Fruit fly (Drosophila melanogaster) whole organism, wandering third instar larva: ENCODE data around the gene Rab18.
A peak's percentile ranks its signal among the peaks of the same experiment; 100 is the strongest.

Experiments
- CG32264 ChIP-seq: fragments of 200-800 bp; sonication (Bioruptor generic); optimal IDR thresholded peaks from 2 replicates; lab custom pipeline; 2016; ENCODE audit warnings: missing biosample characterization, missing genetic modification characterization
- CG9705 ChIP-seq: fragments of 200-800 bp; sonication (Bioruptor generic); optimal IDR thresholded peaks from 2 replicates; lab custom pipeline; 2018; ENCODE audit warnings: missing biosample characterization, mild to moderate bottlenecking, missing genetic modification characterization
- CrebA ChIP-seq: fragments of 200-800 bp; sonication (Bioruptor generic); optimal IDR thresholded peaks from 2 replicates; lab custom pipeline; 2016; ENCODE audit warnings: missing biosample characterization, mild to moderate bottlenecking, missing genetic modification characterization, borderline replicate concordance
- Dif ChIP-seq: fragments of 200-275, 200-300 bp; sonication (Bioruptor generic); optimal IDR thresholded peaks from 2 replicates; lab custom pipeline; 2018; ENCODE audit warnings: missing biosample characterization, missing genetic modification characterization; ENCODE audit not compliant: partially characterized antibody
- GATAd ChIP-seq: sonication (Bioruptor generic); optimal IDR thresholded peaks from 2 replicates; lab custom pipeline; 2016; ENCODE audit warnings: missing biosample characterization, missing genetic modification characterization
- HLH106 ChIP-seq: fragments of 200-800 bp; optimal IDR thresholded peaks from 3 replicates; lab custom pipeline; 2019; ENCODE audit warnings: missing biosample characterization, mild to moderate bottlenecking, missing genetic modification characterization, moderate library complexity
- Hnf4 ChIP-seq: fragments of 200-800 bp; sonication (Bioruptor generic); optimal IDR thresholded peaks from 2 replicates; lab custom pipeline; 2016; ENCODE audit warnings: missing biosample characterization, mild to moderate bottlenecking, missing genetic modification characterization
- Hr78 ChIP-seq: fragments of >200 bp; optimal IDR thresholded peaks from 2 replicates; lab custom pipeline; 2017; ENCODE audit warnings: missing biosample characterization, missing genetic modification characterization
- Hr83 ChIP-seq: fragments of 200-300 bp; sonication (Bioruptor generic); optimal IDR thresholded peaks from 2 replicates; lab custom pipeline; 2016; ENCODE audit warnings: missing biosample characterization, mild to moderate bottlenecking, missing genetic modification characterization, moderate library complexity; ENCODE audit not compliant: poor library complexity, severe bottlenecking
- Jra ChIP-seq: sonication (Bioruptor generic); optimal IDR thresholded peaks from 2 replicates; lab custom pipeline; 2016; ENCODE audit warnings: missing biosample characterization, missing genetic modification characterization
- Mio ChIP-seq: sonication (Bioruptor generic); optimal IDR thresholded peaks from 2 replicates; lab custom pipeline; 2016; ENCODE audit warnings: missing biosample characterization, missing genetic modification characterization
- Myc ChIP-seq: fragments of >200 bp; optimal IDR thresholded peaks from 2 replicates; lab custom pipeline; 2017
- OdsH ChIP-seq: fragments of 200-800 bp; sonication (Bioruptor generic); optimal IDR thresholded peaks from 2 replicates; lab custom pipeline; 2016; ENCODE audit warnings: missing biosample characterization, mild to moderate bottlenecking, missing genetic modification characterization
- Sp1 ChIP-seq: fragments of 200-800 bp; sonication (Bioruptor generic); optimal IDR thresholded peaks from 3 replicates; lab custom pipeline; 2019; ENCODE audit warnings: missing biosample characterization, mild to moderate bottlenecking, missing genetic modification characterization, moderate library complexity
- Vsx2 ChIP-seq: fragments of 200-300, 225-300 bp; sonication (Bioruptor generic); optimal IDR thresholded peaks from 2 replicates; lab custom pipeline; 2018; ENCODE audit warnings: missing biosample characterization, missing genetic modification characterization; ENCODE audit not compliant: partially characterized antibody
- br ChIP-seq: fragments of 200-800 bp; sonication (Bioruptor generic); optimal IDR thresholded peaks from 2 replicates; lab custom pipeline; 2016; ENCODE audit warnings: missing biosample characterization, missing genetic modification characterization
- dl ChIP-seq, 2 experiments: fragments of 175-275, 200-275 bp in 1 of 2; fragments of 200-275 bp in 1 of 2; sonication (Bioruptor generic); optimal IDR thresholded peaks; lab custom pipeline; 2018; ENCODE audit warnings: mild to moderate bottlenecking in 2 of 2, missing biosample characterization in 2 of 2, missing genetic modification characterization in 2 of 2, moderate library complexity in 2 of 2; ENCODE audit not compliant: partially characterized antibody in 2 of 2, insufficient read depth in 1 of 2
- dmrt93B ChIP-seq: fragments of 200-800 bp; sonication (Bioruptor generic); optimal IDR thresholded peaks from 2 replicates; lab custom pipeline; 2018; ENCODE audit warnings: missing biosample characterization, mild to moderate bottlenecking, missing genetic modification characterization
- ey ChIP-seq: fragments of 200-800 bp; sonication (Bioruptor generic); optimal IDR thresholded peaks from 2 replicates; lab custom pipeline; 2016; ENCODE audit warnings: missing biosample characterization, missing genetic modification characterization
- foxo ChIP-seq, 2 experiments: fragments of 200-800 bp; sonication (Bioruptor generic); optimal IDR thresholded peaks; 2 replicates in 1 of 2; 3 replicates in 1 of 2; lab custom pipeline; 2016 to 2017; ENCODE audit warnings: missing biosample characterization in 2 of 2, missing genetic modification characterization in 2 of 2
- fru ChIP-seq: fragments of 200-800 bp; sonication (Bioruptor generic); optimal IDR thresholded peaks from 3 replicates; lab custom pipeline; 2016; ENCODE audit warnings: missing biosample characterization, mild to moderate bottlenecking, missing genetic modification characterization
- h ChIP-seq: fragments of 200-800 bp; sonication (Bioruptor generic); optimal IDR thresholded peaks from 3 replicates; lab custom pipeline; 2016; ENCODE audit warnings: missing biosample characterization, mild to moderate bottlenecking, missing genetic modification characterization
- jim ChIP-seq: fragments of 175-275, 200-325 bp; sonication (Bioruptor generic); optimal IDR thresholded peaks from 2 replicates; lab custom pipeline; 2016; ENCODE audit warnings: missing biosample characterization, mild to moderate bottlenecking, missing genetic modification characterization
- psq ChIP-seq: fragments of 200-800 bp; sonication (Bioruptor generic); optimal IDR thresholded peaks from 3 replicates; lab custom pipeline; 2017; ENCODE audit warnings: missing biosample characterization, mild to moderate bottlenecking, missing genetic modification characterization, moderate library complexity
- rgr ChIP-seq: fragments of 200-800 bp; sonication (Bioruptor generic); optimal IDR thresholded peaks from 3 replicates; lab custom pipeline; 2016; ENCODE audit warnings: missing biosample characterization, mild to moderate bottlenecking, missing genetic modification characterization
- sage ChIP-seq: fragments of 200-800 bp; sonication (Bioruptor generic); optimal IDR thresholded peaks from 2 replicates; lab custom pipeline; 2016; ENCODE audit warnings: missing biosample characterization, mild to moderate bottlenecking, missing genetic modification characterization
- sv ChIP-seq: fragments of 200-800 bp; sonication (Bioruptor generic); optimal IDR thresholded peaks from 3 replicates; lab custom pipeline; 2016; ENCODE audit warnings: missing biosample characterization, missing genetic modification characterization
- tai ChIP-seq: sonication (Bioruptor generic); optimal IDR thresholded peaks from 2 replicates; lab custom pipeline; 2016; ENCODE audit warnings: missing biosample characterization, missing genetic modification characterization
- woc ChIP-seq: sonication (Bioruptor generic); optimal IDR thresholded peaks from 2 replicates; lab custom pipeline; 2016; ENCODE audit warnings: missing biosample characterization, mild to moderate bottlenecking, missing genetic modification characterization

The Rab18 gene

dm6 chrX:5695958-5696357 is 24.3 kb upstream of the Rab18 start:
- no peak for TF ChIP-seq CrebA (GFP tag; lab: Kevin White, UChicago)
- peak; percentile 75 for TF ChIP-seq HLH106 (tag; lab: Kevin White, UChicago)

dm6 chrX:5695035-5695434 is 23.4 kb upstream of the Rab18 start, which contains the start of gene CG3149:
Gene CG3149 (minus strand): TSS chrX:5695205.
- TF ChIP-seq Hr78 (GFP tag; lab: Kevin White, UChicago) (no peak), ey (GFP tag; lab: Kevin White, UChicago) (no peak), fru (no peak), Dif (GFP tag; lab: Kevin White, UChicago) (no peak), h (no peak), br (GFP tag; lab: Kevin White, UChicago) (no peak), Sp1 (GFP tag; lab: Kevin White, UChicago) (no peak), foxo (GFP tag; optimal IDR thresholded peaks at IDR 0.05; lab: Kevin White, UChicago) (no peak), Mio (GFP tag; lab: Kevin White, UChicago) (no peak), Hr83 (GFP tag; lab: Kevin White, UChicago) (no peak), dl (GFP tag; optimal IDR thresholded peaks at IDR 0.05; lab: Kevin White, UChicago; ENCODE audit: insufficient read depth in 1 of 2, partially characterized antibody in 2 of 2) (no peak), sv (no peak), rgr (no peak)

- TF ChIP-seq woc (GFP tag; lab: Kevin White, UChicago) (peak; percentile 16), Hnf4 (GFP tag; lab: Kevin White, UChicago) (no peak)
- TF ChIP-seq, all 38 proteins: peak for 1
Measured at dm6 chrX:5690651-5691379, 19.2 kb upstream of the Rab18 start.

dm6 chrX:5690216-5690523 is 18.6 kb upstream of the Rab18 start:
- TF ChIP-seq CG9705 (GFP tag; lab: Kevin White, UChicago) = no peak

dm6 chrX:5689417-5690215 is 18.0 kb upstream of the Rab18 start, which contains the start of the genes PGAP1 and cv:
Gene PGAP1 (minus strand): TSS chrX:5689473.
Gene cv (plus strand): TSS chrX:5690002.
- TF ChIP-seq Dif (GFP tag; lab: Kevin White, UChicago) (no peak), sv (peak; percentile 12), Myc (lab: Kevin White, UChicago) (peak; percentile 13), Sp1 (GFP tag; lab: Kevin White, UChicago) (peak; percentile 55), jim (GFP tag; lab: Kevin White, UChicago) (no peak), dmrt93B (no peak), HLH106 (tag; lab: Kevin White, UChicago) (peak; percentile 42), Vsx2 (GFP tag; lab: Kevin White, UChicago) (no peak), woc (GFP tag; lab: Kevin White, UChicago) (peak; percentile 83), ey (GFP tag; lab: Kevin White, UChicago) (peak; percentile 45), GATAd (GFP tag; lab: Kevin White, UChicago) (peak; percentile 14), foxo (GFP tag; optimal IDR thresholded peaks at IDR 0.05; lab: Kevin White, UChicago) (peak in 1 of 2 experiments; percentile 64), Hnf4 (GFP tag; lab: Kevin White, UChicago) (no peak), br (GFP tag; lab: Kevin White, UChicago) (peak; percentile 8), sage (no peak), tai (no peak), dl (GFP tag; optimal IDR thresholded peaks at IDR 0.05; lab: Kevin White, UChicago; ENCODE audit: insufficient read depth in 1 of 2, partially characterized antibody in 2 of 2) (no peak), Mio (GFP tag; lab: Kevin White, UChicago) (no peak), Jra (GFP tag; lab: Kevin White, UChicago) (peak; percentile 25), psq (GFP tag; lab: Kevin White, UChicago) (peak; percentile 19), OdsH (GFP tag; lab: Kevin White, UChicago) (peak; percentile 21), CG32264 (GFP tag; lab: Kevin White, UChicago) (no peak), CrebA (GFP tag; lab: Kevin White, UChicago) (no peak), h (peak; percentile 33), rgr (no peak)
